Worm (Caenorhabditis elegans) whole organism, early embryonic: ENCODE results near the gene gpa-4.

ENCODE experiments used
- F13C5.2 ChIP-seq: sonication (generic microtip); optimal IDR thresholded peaks from 2 replicates; lab custom pipeline; 2017; ENCODE audit warnings: mild to moderate bottlenecking, missing genetic modification characterization, inconsistent platforms, missing compliant biosample characterization
- ceh-13 ChIP-seq: fragments of 200-800 bp; sonication (Bioruptor generic); optimal IDR thresholded peaks from 2 replicates; lab custom pipeline; 2018; ENCODE audit warnings: mild to moderate bottlenecking, missing genetic modification characterization, missing compliant biosample characterization
- hnd-1 ChIP-seq: sonication (generic microtip); optimal IDR thresholded peaks from 2 replicates; lab custom pipeline; 2016; ENCODE audit warnings: missing genetic modification characterization, missing compliant biosample characterization

DNA sequence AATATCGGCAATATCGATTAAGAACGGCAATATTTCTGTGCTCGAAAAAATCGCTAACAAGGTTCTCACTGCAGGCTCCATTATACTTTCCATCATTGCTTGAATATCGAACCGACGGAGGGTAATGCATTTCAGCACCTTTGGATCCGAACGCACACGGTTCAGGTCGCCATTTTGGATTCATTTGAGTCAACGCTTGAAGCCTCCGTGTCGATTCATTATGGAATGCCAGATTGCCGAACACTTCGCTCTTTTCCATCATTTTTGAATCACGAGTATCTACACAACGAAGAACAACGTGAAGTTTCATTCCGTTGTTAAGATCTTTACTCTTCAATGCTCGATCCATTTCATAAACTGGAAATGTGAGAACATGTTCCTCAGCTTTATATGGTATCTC is 20.6 kb downstream of the gpa-4 start:
- TF ChIP-seq ceh-13 (GFP tag; lab: Kevin White, UChicago): no peak
- TF ChIP-seq F13C5.2 (tag; lab: Kevin White, UChicago): no peak
- no peak for TF ChIP-seq hnd-1 (tag; lab: Kevin White, UChicago)
